Worm (Caenorhabditis elegans): Measurements from ENCODE around the gene scl-10.

DNA sequence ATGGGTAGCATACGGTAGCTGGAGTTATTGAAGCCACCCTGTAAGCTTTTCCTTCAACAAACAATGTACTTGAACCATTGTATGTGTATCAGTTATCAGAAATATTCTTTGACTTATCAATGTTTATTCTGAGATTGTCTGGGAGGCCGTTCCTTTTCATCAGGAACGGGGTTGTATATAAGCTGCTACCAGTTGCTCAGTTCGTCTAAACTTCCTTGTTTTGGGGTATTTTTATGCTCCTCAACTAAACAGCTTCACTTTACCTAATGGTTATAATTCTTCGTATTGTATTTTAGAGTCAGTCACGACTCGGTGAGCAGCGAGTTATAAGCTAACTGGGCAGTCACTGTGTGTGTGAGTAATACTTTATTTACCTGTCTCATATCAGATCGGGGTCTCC lies 37.4 kb downstream of the scl-10 start:
- TF ChIP-seq elt-1 (tag; optimal IDR thresholded peaks at IDR 0.05) (no peak), aly-2 (tag; optimal IDR thresholded peaks at IDR 0.05) (no peak), nhr-23 (tag; optimal IDR thresholded peaks at IDR 0.05) (no peak), sma-9 (GFP tag; optimal IDR thresholded peaks at IDR 0.05) (no peak), sma-9 (tag; optimal IDR thresholded peaks at IDR 0.05) (no peak), lsy-2 (tag; optimal IDR thresholded peaks at IDR 0.05) (no peak), nhr-10 (tag; optimal IDR thresholded peaks at IDR 0.05) (no peak)

Measured in whole organism, L2 larva.